Worm (Caenorhabditis elegans) whole organism, L2 larva: Measurements from ENCODE around the gene K09H11.9.

ENCODE experiments used
- ZK546.5 ChIP-seq: sonication (generic microtip); optimal IDR thresholded peaks from 2 replicates; lab custom pipeline; 2017; ENCODE audit warnings: missing biosample characterization, missing genetic modification characterization
- alr-1 ChIP-seq: fragments of 150-350 bp; optimal IDR thresholded peaks from 2 replicates; lab custom pipeline; 2014; ENCODE audit warnings: missing biosample characterization, missing genetic modification characterization
- blmp-1 ChIP-seq: sonication (generic microtip); optimal IDR thresholded peaks from 2 replicates; lab custom pipeline; 2017; ENCODE audit warnings: missing genetic modification characterization, mild to moderate bottlenecking, missing compliant biosample characterization, antibody characterized with exemption, moderate library complexity; ENCODE audit not compliant: insufficient read depth
- ceh-16 ChIP-seq: fragments of 150-350 bp; optimal IDR thresholded peaks from 2 replicates; lab custom pipeline; 2014; ENCODE audit warnings: missing biosample characterization, missing genetic modification characterization
- fos-1 ChIP-seq: fragments of 150-350 bp; optimal IDR thresholded peaks from 2 replicates; lab custom pipeline; 2014; ENCODE audit warnings: missing biosample characterization, missing genetic modification characterization
- mab-5 ChIP-seq: fragments of 150-350 bp; optimal IDR thresholded peaks from 2 replicates; lab custom pipeline; 2014; ENCODE audit warnings: missing biosample characterization, missing genetic modification characterization
- nhr-11 ChIP-seq: fragments of 150-350 bp; optimal IDR thresholded peaks from 2 replicates; lab custom pipeline; 2014; ENCODE audit warnings: missing biosample characterization, missing genetic modification characterization
- nhr-12 ChIP-seq: fragments of 150-350 bp; optimal IDR thresholded peaks from 2 replicates; lab custom pipeline; 2014; ENCODE audit warnings: missing biosample characterization, missing genetic modification characterization
- nhr-77 ChIP-seq: fragments of 150-350 bp; optimal IDR thresholded peaks from 2 replicates; lab custom pipeline; 2014; ENCODE audit warnings: missing biosample characterization, missing genetic modification characterization
- peb-1 ChIP-seq: fragments of 150-350 bp; optimal IDR thresholded peaks from 2 replicates; lab custom pipeline; 2014; ENCODE audit warnings: missing biosample characterization, missing genetic modification characterization
- sem-4 ChIP-seq: fragments of 150-350 bp; optimal IDR thresholded peaks from 2 replicates; lab custom pipeline; 2014; ENCODE audit warnings: missing biosample characterization, missing genetic modification reagents, missing genetic modification characterization
- snpc-4 ChIP-seq: fragments of 150-350 bp; optimal IDR thresholded peaks from 2 replicates; lab custom pipeline; 2014; ENCODE audit warnings: missing biosample characterization, missing genetic modification characterization
- unc-55 ChIP-seq: fragments of 150-350 bp; sonication (generic microtip); optimal IDR thresholded peaks from 3 replicates; lab custom pipeline; 2014; ENCODE audit warnings: missing biosample characterization, missing genetic modification reagents, missing genetic modification characterization
- zag-1 ChIP-seq: fragments of 150-350 bp; optimal IDR thresholded peaks from 2 replicates; lab custom pipeline; 2014; ENCODE audit warnings: missing biosample characterization, missing genetic modification characterization

- no peak for TF ChIP-seq unc-55 (GFP tag; lab: Kevin White, UChicago)
- no peak for TF ChIP-seq zag-1 (tag; lab: Kevin White, UChicago)
- TF ChIP-seq peb-1 (tag; lab: Kevin White, UChicago), result no peak
- no peak for TF ChIP-seq snpc-4
- TF ChIP-seq mab-5 (tag; lab: Kevin White, UChicago), result no peak
- TF ChIP-seq sem-4 (tag; lab: Kevin White, UChicago), result no peak
- no peak for TF ChIP-seq fos-1 (tag; lab: Kevin White, UChicago)
- TF ChIP-seq alr-1, result no peak
- no peak for TF ChIP-seq ZK546.5 (tag; lab: Kevin White, UChicago)
- no peak for TF ChIP-seq nhr-12
- no peak for TF ChIP-seq blmp-1 (tag; lab: Kevin White, UChicago)
- TF ChIP-seq nhr-11 (tag; lab: Kevin White, UChicago), result no peak
- no peak for TF ChIP-seq ceh-16
- TF ChIP-seq nhr-77 (tag; lab: Kevin White, UChicago), result no peak
Observed at ce11 chrV:5668968-5669367, 47.4 kb downstream of the K09H11.9 start.
